Worm (Caenorhabditis elegans) whole organism, L2 larva: Measurements from ENCODE around the gene srx-34.

Source experiments
- F13H6.1 ChIP-seq: sonication (generic microtip); optimal IDR thresholded peaks from 2 replicates; lab custom pipeline; 2016; ENCODE audit warnings: missing genetic modification characterization, missing compliant biosample characterization
- Y55F3AM.14 ChIP-seq: fragments of 200-800 bp; sonication (Bioruptor generic); optimal IDR thresholded peaks from 2 replicates; lab custom pipeline; 2018; ENCODE audit warnings: mild to moderate bottlenecking, missing genetic modification characterization, missing compliant biosample characterization
- aly-2 ChIP-seq: fragments of 150-350 bp; optimal IDR thresholded peaks from 2 replicates; lab custom pipeline; 2014; ENCODE audit warnings: missing biosample characterization, missing genetic modification characterization
- ama-1 ChIP-seq: fragments of 150-350 bp; optimal IDR thresholded peaks from 2 replicates; lab custom pipeline; 2018; ENCODE audit warnings: inconsistent platforms
- blmp-1 ChIP-seq: sonication (generic microtip); optimal IDR thresholded peaks from 2 replicates; lab custom pipeline; 2017; ENCODE audit warnings: missing genetic modification characterization, mild to moderate bottlenecking, missing compliant biosample characterization, antibody characterized with exemption, moderate library complexity; ENCODE audit not compliant: insufficient read depth
- ceh-16 ChIP-seq: fragments of 150-350 bp; optimal IDR thresholded peaks from 2 replicates; lab custom pipeline; 2014; ENCODE audit warnings: missing biosample characterization, missing genetic modification characterization
- crh-2 ChIP-seq: sonication (generic microtip); optimal IDR thresholded peaks from 2 replicates; lab custom pipeline; 2017; ENCODE audit warnings: missing biosample characterization, missing genetic modification characterization
- elt-3 ChIP-seq: sonication (generic microtip); optimal IDR thresholded peaks from 2 replicates; lab custom pipeline; 2017; ENCODE audit warnings: missing biosample characterization, missing genetic modification characterization
- fos-1 ChIP-seq: fragments of 150-350 bp; optimal IDR thresholded peaks from 2 replicates; lab custom pipeline; 2014; ENCODE audit warnings: missing biosample characterization, missing genetic modification characterization
- gmeb-1 ChIP-seq: fragments of 150-350 bp; optimal IDR thresholded peaks from 2 replicates; lab custom pipeline; 2014; ENCODE audit warnings: missing biosample characterization, missing genetic modification characterization
- lin-11 ChIP-seq: fragments of 150-350 bp; sonication (generic microtip); optimal IDR thresholded peaks from 2 replicates; lab custom pipeline; 2014; ENCODE audit warnings: missing biosample characterization, missing genetic modification characterization, inconsistent platforms, mixed read lengths
- lin-13 ChIP-seq: fragments of 150-350 bp; optimal IDR thresholded peaks from 2 replicates; lab custom pipeline; 2014; ENCODE audit warnings: missing biosample characterization, missing genetic modification reagents, missing genetic modification characterization
- lsy-2 ChIP-seq, 2 experiments: fragments of 150-350 bp in 1 of 2; sonication (generic microtip) in 1 of 2; optimal IDR thresholded peaks; 2 replicates each; lab custom pipeline; 2014 to 2017; ENCODE audit warnings: missing biosample characterization in 2 of 2, missing genetic modification characterization in 2 of 2
- nhr-10 ChIP-seq: sonication (generic microtip); optimal IDR thresholded peaks from 2 replicates; lab custom pipeline; 2017; ENCODE audit warnings: missing biosample characterization, missing genetic modification characterization
- nhr-11 ChIP-seq: fragments of 150-350 bp; optimal IDR thresholded peaks from 2 replicates; lab custom pipeline; 2014; ENCODE audit warnings: missing biosample characterization, missing genetic modification characterization
- nhr-12 ChIP-seq: fragments of 150-350 bp; optimal IDR thresholded peaks from 2 replicates; lab custom pipeline; 2014; ENCODE audit warnings: missing biosample characterization, missing genetic modification characterization
- nhr-21 ChIP-seq: fragments of 150-350 bp; optimal IDR thresholded peaks from 2 replicates; lab custom pipeline; 2014; ENCODE audit warnings: missing biosample characterization, missing genetic modification characterization
- nhr-23 ChIP-seq: fragments of 150-350 bp; optimal IDR thresholded peaks from 2 replicates; lab custom pipeline; 2014; ENCODE audit warnings: missing biosample characterization, missing genetic modification reagents, missing genetic modification characterization
- nhr-237 ChIP-seq: fragments of 150-350 bp; optimal IDR thresholded peaks from 2 replicates; lab custom pipeline; 2014; ENCODE audit warnings: missing biosample characterization, missing genetic modification characterization
- nhr-25 ChIP-seq: fragments of 150-350 bp; sonication (generic microtip); optimal IDR thresholded peaks from 3 replicates; lab custom pipeline; 2014; ENCODE audit warnings: missing biosample characterization, missing genetic modification characterization
- nhr-6 ChIP-seq: fragments of 150-350 bp; optimal IDR thresholded peaks from 2 replicates; lab custom pipeline; 2014; ENCODE audit warnings: missing biosample characterization, missing genetic modification characterization
- nhr-77 ChIP-seq: fragments of 150-350 bp; optimal IDR thresholded peaks from 2 replicates; lab custom pipeline; 2014; ENCODE audit warnings: missing biosample characterization, missing genetic modification characterization
- peb-1 ChIP-seq: fragments of 150-350 bp; optimal IDR thresholded peaks from 2 replicates; lab custom pipeline; 2014; ENCODE audit warnings: missing biosample characterization, missing genetic modification characterization
- skn-1 ChIP-seq: sonication (generic microtip); optimal IDR thresholded peaks from 2 replicates; lab custom pipeline; 2017; ENCODE audit warnings: missing biosample characterization, missing genetic modification characterization
- sma-3 ChIP-seq: sonication (generic microtip); optimal IDR thresholded peaks from 2 replicates; lab custom pipeline; 2016; ENCODE audit warnings: missing genetic modification reagents, missing genetic modification characterization, missing compliant biosample characterization
- sma-9 ChIP-seq, 2 experiments: fragments of 150-350 bp in 1 of 2; sonication (generic microtip) in 1 of 2; optimal IDR thresholded peaks; 2 replicates each; lab custom pipeline; 2014 to 2016; ENCODE audit warnings: missing genetic modification characterization in 2 of 2, mild to moderate bottlenecking in 1 of 2, missing biosample characterization in 1 of 2, missing compliant biosample characterization in 1 of 2, missing genetic modification reagents in 1 of 2, moderate library complexity in 1 of 2
- snpc-4 ChIP-seq: fragments of 150-350 bp; optimal IDR thresholded peaks from 2 replicates; lab custom pipeline; 2014; ENCODE audit warnings: missing biosample characterization, missing genetic modification characterization
- unc-39 ChIP-seq: fragments of 150-350 bp; optimal IDR thresholded peaks from 2 replicates; lab custom pipeline; 2014; ENCODE audit warnings: missing biosample characterization, missing genetic modification characterization
- unc-55 ChIP-seq: fragments of 150-350 bp; sonication (generic microtip); optimal IDR thresholded peaks from 3 replicates; lab custom pipeline; 2014; ENCODE audit warnings: missing biosample characterization, missing genetic modification reagents, missing genetic modification characterization
- unc-62 ChIP-seq: fragments of 150-350 bp; optimal IDR thresholded peaks from 2 replicates; lab custom pipeline; 2014; ENCODE audit warnings: missing biosample characterization, missing genetic modification reagents, missing genetic modification characterization
- zag-1 ChIP-seq: fragments of 150-350 bp; optimal IDR thresholded peaks from 2 replicates; lab custom pipeline; 2014; ENCODE audit warnings: missing biosample characterization, missing genetic modification characterization
- ztf-1 ChIP-seq: fragments of 200-800 bp; sonication (Bioruptor generic); conservative IDR thresholded peaks from 2 replicates; pipeline ENCODE4 v1.3.6; 2022; ENCODE audit warnings: missing genetic modification characterization, missing compliant biosample characterization

The srx-34 gene

ce11 chrV:7156079-7156478, 36.0 kb upstream of the srx-34 start, which contains the start of gene F10D2.10:
TSS of gene F10D2.10 (minus strand) at chrV:7156179.
- TF ChIP-seq nhr-12 (tag; lab: Kevin White, UChicago), result no peak
- TF ChIP-seq nhr-77 (tag; lab: Kevin White, UChicago), result no peak
- TF ChIP-seq lin-13 (GFP tag; lab: Kevin White, UChicago), result no peak
- TF ChIP-seq Y55F3AM.14 (GFP tag; lab: Kevin White, UChicago), result no peak
- TF ChIP-seq nhr-10 (tag; lab: Kevin White, UChicago), result no peak
- TF ChIP-seq skn-1 (tag; lab: Kevin White, UChicago), result no peak
- TF ChIP-seq nhr-6 (tag; lab: Kevin White, UChicago), result no peak
- no peak for TF ChIP-seq unc-39 (tag; lab: Kevin White, UChicago)
- TF ChIP-seq blmp-1, result no peak
- TF ChIP-seq nhr-237 (tag; lab: Kevin White, UChicago), result no peak
- no peak for TF ChIP-seq sma-3 (GFP tag; lab: Kevin White, UChicago)
- no peak for TF ChIP-seq nhr-21 (tag; lab: Kevin White, UChicago)
- TF ChIP-seq nhr-25 (tag; lab: Kevin White, UChicago), result no peak
- TF ChIP-seq ztf-1, result no peak
- TF ChIP-seq nhr-23 (tag; lab: Kevin White, UChicago), result no peak
- TF ChIP-seq ama-1 (lab: Kevin White, UChicago), result no peak
- TF ChIP-seq nhr-11, result no peak
- TF ChIP-seq snpc-4 (tag; lab: Kevin White, UChicago), result no peak
- TF ChIP-seq aly-2 (tag; lab: Kevin White, UChicago), result no peak
- TF ChIP-seq lsy-2 (tag; optimal IDR thresholded peaks at IDR 0.05; lab: Kevin White, UChicago), result no peak
- TF ChIP-seq, all 48 proteins: peak for 0

ce11 chrV:7153046-7153445, 33.0 kb upstream of the srx-34 start, which contains the start of gene fat-7:
TSS of gene fat-7 (minus strand) at chrV:7153146.
- TF ChIP-seq lsy-2 (tag; optimal IDR thresholded peaks at IDR 0.05; lab: Kevin White, UChicago) (no peak), lin-11 (tag; lab: Kevin White, UChicago) (no peak), crh-2 (tag; lab: Kevin White, UChicago) (no peak), nhr-23 (tag; lab: Kevin White, UChicago) (no peak), F13H6.1 (no peak), nhr-21 (tag; lab: Kevin White, UChicago) (no peak), elt-3 (no peak)

- TF ChIP-seq unc-39 (tag; lab: Kevin White, UChicago) (no peak), Y55F3AM.14 (GFP tag; lab: Kevin White, UChicago) (no peak), gmeb-1 (tag; lab: Kevin White, UChicago) (peak; percentile 6), snpc-4 (tag; lab: Kevin White, UChicago) (no peak), fos-1 (tag; lab: Kevin White, UChicago) (peak; percentile 77)
These were observed 30.5 kb upstream of the srx-34 start, which contains the start of gene F10D2.8 for ce11 chrV:7150570-7150969. TSS of gene F10D2.8 (minus strand) at chrV:7150714.

- TF ChIP-seq peb-1 (tag; lab: Kevin White, UChicago) (no peak), snpc-4 (tag; lab: Kevin White, UChicago) (no peak), nhr-25 (tag; lab: Kevin White, UChicago) (no peak), blmp-1 (no peak), unc-62 (GFP tag; lab: Kevin White, UChicago) (no peak), F13H6.1 (no peak), crh-2 (tag; lab: Kevin White, UChicago) (no peak), unc-55 (GFP tag; lab: Kevin White, UChicago) (no peak), unc-39 (tag; lab: Kevin White, UChicago) (no peak), sma-3 (GFP tag; lab: Kevin White, UChicago) (no peak), elt-3 (no peak), fos-1 (tag; lab: Kevin White, UChicago) (no peak)
These were observed 27.3 kb upstream of the srx-34 start, which contains the start of gene ugt-38 for ce11 chrV:7147370-7147769. TSS of gene ugt-38 (minus strand) at chrV:7147470.

- TF ChIP-seq zag-1 (tag; lab: Kevin White, UChicago) (no peak), sma-9 (GFP tag; optimal IDR thresholded peaks at IDR 0.05; lab: Kevin White, UChicago) (no peak), sma-9 (tag; optimal IDR thresholded peaks at IDR 0.05; lab: Kevin White, UChicago) (no peak), elt-3 (no peak), Y55F3AM.14 (GFP tag; lab: Kevin White, UChicago) (no peak), ceh-16 (tag; lab: Kevin White, UChicago) (no peak)
These were observed 25.3 kb upstream of the srx-34 start, which contains the start of gene ugt-37 for ce11 chrV:7145250-7145850. TSS of gene ugt-37 (minus strand) at chrV:7145318.
